Worm (Caenorhabditis elegans): ENCODE data around the gene comt-4.

The comt-4 gene

DNA sequence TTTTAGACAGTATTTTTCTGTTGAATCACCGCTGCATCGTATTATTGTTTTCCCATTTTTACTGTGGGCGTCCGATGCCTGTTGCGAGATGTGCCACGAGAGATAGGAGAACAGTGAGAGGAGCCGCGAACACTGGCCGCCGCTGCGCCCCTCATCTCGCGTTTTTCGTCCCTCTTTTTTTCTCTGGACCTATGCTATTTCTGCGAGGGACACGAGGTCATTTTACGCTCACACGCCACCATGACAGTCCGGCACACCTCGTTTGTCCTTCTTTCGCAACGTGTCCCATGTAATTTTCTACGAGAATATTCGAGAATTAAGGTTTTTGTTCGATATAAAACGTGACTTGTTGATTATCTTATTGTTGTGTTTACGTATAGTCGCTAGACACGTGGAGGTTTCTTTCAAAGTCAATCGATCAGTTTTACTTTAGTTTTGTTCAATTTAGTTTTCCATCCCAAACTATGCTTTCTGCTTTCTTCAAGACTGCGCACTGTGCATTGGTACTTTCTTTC, 18.1 kb upstream of the comt-4 start, which contains the start of gene lbp-9 (continued):
- no peak for TF ChIP-seq aptf-3 (GFP tag; IDR thresholded peaks at IDR 0.05)
- TF ChIP-seq lin-40 (tag; optimal IDR thresholded peaks at IDR 0.05) = peak; percentile 2
- peak; percentile 42; the same call in 1 of the 2 replicates for TF ChIP-seq Y95B8A.8 (GFP tag; IDR thresholded peaks at IDR 0.05)
- no peak for TF ChIP-seq ZK185.1 (tag; optimal IDR thresholded peaks at IDR 0.05; ENCODE audit: poor library complexity, severe bottlenecking)
- no peak for TF ChIP-seq tlf-1 (GFP tag; optimal IDR thresholded peaks at IDR 0.05)
- TF ChIP-seq let-526 (GFP tag; IDR thresholded peaks at IDR 0.05) = no peak
- TF ChIP-seq K12H6.12 (tag; optimal IDR thresholded peaks at IDR 0.05) = peak; percentile 61
- peak; percentile 44 for TF ChIP-seq ztf-18 (tag; optimal IDR thresholded peaks at IDR 0.05)
- no peak for TF ChIP-seq akir-1 (GFP tag; optimal IDR thresholded peaks at IDR 0.05)
- TF ChIP-seq hrde-1 (tag; optimal IDR thresholded peaks at IDR 0.05; ENCODE audit: borderline replicate concordance) = no peak
- no peak for TF ChIP-seq F57C9.4 (tag; optimal IDR thresholded peaks at IDR 0.05)
- peak; percentile 36 for TF ChIP-seq chd-7 (tag; optimal IDR thresholded peaks at IDR 0.05)
- 0 out of 2 replicates have a peak, but pooled peaks have one; percentile 61 for TF ChIP-seq K11D2.4 (GFP tag; IDR thresholded peaks at IDR 0.05)
- TF ChIP-seq Y53G8AR.9 (GFP tag; conservative IDR thresholded peaks at IDR 0.05) = no peak
- no peak for TF ChIP-seq rcor-1 (GFP tag; IDR thresholded peaks at IDR 0.05)
- TF ChIP-seq T07F8.4 (tag; optimal IDR thresholded peaks at IDR 0.05) = peak; percentile 60
- no peak for TF ChIP-seq B0035.1 (tag; optimal IDR thresholded peaks at IDR 0.05)
- no peak for TF ChIP-seq unc-62 (GFP tag; optimal IDR thresholded peaks at IDR 0.05)
- no peak for TF ChIP-seq lag-1 (GFP tag; IDR thresholded peaks at IDR 0.05)
- peak; percentile 71; the same call in 1 of the 2 replicates for TF ChIP-seq Y79H2A.3 (GFP tag; conservative IDR thresholded peaks at IDR 0.05)
- TF ChIP-seq sea-2 (GFP tag; IDR thresholded peaks at IDR 0.05) = no peak
- TF ChIP-seq lin-35 (GFP tag; optimal IDR thresholded peaks at IDR 0.05) = no peak
- peak; percentile 71; the same call in 1 of the 2 replicates for TF ChIP-seq lin-26 (GFP tag; IDR thresholded peaks at IDR 0.05)
- peak; percentile 19; the same call in 1 of the 2 replicates for TF ChIP-seq mcd-1 (GFP tag; IDR thresholded peaks at IDR 0.05)
- TF ChIP-seq ztf-6 (GFP tag; IDR thresholded peaks at IDR 0.05) = no peak
- peak; percentile 67; the same call in 1 of the 2 replicates for TF ChIP-seq dox-1 (GFP tag; IDR thresholded peaks at IDR 0.05)
- TF ChIP-seq rpc-1 (optimal IDR thresholded peaks at IDR 0.05) = no peak
- TF ChIP-seq rpc-1 (tag; optimal IDR thresholded peaks at IDR 0.05) = no peak
- no peak for TF ChIP-seq bed-2 (GFP tag; IDR thresholded peaks at IDR 0.05)
- TF ChIP-seq dpl-1 (GFP tag; optimal IDR thresholded peaks at IDR 0.05) = no peak
- no peak for TF ChIP-seq pha-4 (tag; optimal IDR thresholded peaks at IDR 0.05)
- peak; percentile 76; the same call in 1 of the 2 replicates for TF ChIP-seq hmg-1.2 (GFP tag; IDR thresholded peaks at IDR 0.05)
- no peak for TF ChIP-seq him-1 (tag; optimal IDR thresholded peaks at IDR 0.05)
- no peak for TF ChIP-seq attf-6 (GFP tag; IDR thresholded peaks at IDR 0.05)
- TF ChIP-seq B0019.2 (GFP tag; conservative IDR thresholded peaks at IDR 0.05) = no peak
- no peak for TF ChIP-seq bed-1 (GFP tag; IDR thresholded peaks at IDR 0.05)
- TF ChIP-seq ceh-27 (GFP tag; optimal IDR thresholded peaks at IDR 0.05) = no peak
- TF ChIP-seq Y53F4B.3 (GFP tag; IDR thresholded peaks at IDR 0.05) = no peak
- TF ChIP-seq athp-1 (tag; optimal IDR thresholded peaks at IDR 0.05) = peak; percentile 0
- TF ChIP-seq C06A6.2 (GFP tag; conservative IDR thresholded peaks at IDR 0.05) = 0 out of 2 replicates have a peak, but pooled peaks have one; percentile 34
- no peak for TF ChIP-seq die-1 (tag; optimal IDR thresholded peaks at IDR 0.05)
- TF ChIP-seq gei-17 (GFP tag; optimal IDR thresholded peaks at IDR 0.05) = peak; percentile 1
- no peak for TF ChIP-seq sdz-38 (tag; optimal IDR thresholded peaks at IDR 0.05)
- TF ChIP-seq snpc-4 (GFP tag; optimal IDR thresholded peaks at IDR 0.05) = no peak
- peak in 1 of 4 experiments; percentile 12 for TF ChIP-seq snpc-4 (tag; optimal IDR thresholded peaks at IDR 0.05)
- no peak for TF ChIP-seq lsy-27 (tag; optimal IDR thresholded peaks at IDR 0.05; ENCODE audit: borderline replicate concordance, insufficient read depth)
- peak in 1 of 2 experiments; percentile 30 for TF ChIP-seq let-607 (tag; optimal IDR thresholded peaks at IDR 0.05)
- peak; percentile 41 for TF ChIP-seq egrh-3 (GFP tag; IDR thresholded peaks at IDR 0.05)
